Worm (Caenorhabditis elegans) whole organism, young adult: Measurements from ENCODE around the gene C34C12.1.
A peak's percentile ranks its signal among the peaks of the same experiment; 100 is the strongest.

Experiments
- B0035.1 ChIP-seq: sonication (generic microtip); optimal IDR thresholded peaks from 2 replicates; lab custom pipeline; 2016; ENCODE audit warnings: missing genetic modification characterization, mild to moderate bottlenecking, missing compliant biosample characterization, missing genotype, missing genetic modification reagents
- B0336.3 ChIP-seq: fragments of 200-800 bp; sonication (Bioruptor generic); IDR thresholded peaks from 2 replicates; pipeline ENCODE4 v1.3.6; 2022; ENCODE audit warnings: missing genetic modification characterization, missing compliant biosample characterization
- F23B12.7 ChIP-seq: sonication (generic microtip); optimal IDR thresholded peaks from 2 replicates; lab custom pipeline; 2017; ENCODE audit warnings: missing genetic modification characterization, mild to moderate bottlenecking, missing compliant biosample characterization, antibody characterized with exemption, moderate library complexity; ENCODE audit not compliant: insufficient read depth
- F37B4.10 ChIP-seq: fragments of 200-800 bp; sonication (Bioruptor generic); IDR thresholded peaks from 2 replicates; pipeline ENCODE4 v1.3.6; 2022; ENCODE audit warnings: missing genetic modification characterization, missing compliant biosample characterization
- F55B11.4 ChIP-seq: sonication (generic microtip); optimal IDR thresholded peaks from 2 replicates; lab custom pipeline; 2016; ENCODE audit warnings: missing compliant biosample characterization, missing genetic modification characterization, borderline replicate concordance; ENCODE audit not compliant: insufficient read depth
- F57A8.1 ChIP-seq: fragments of 200-800 bp; sonication (Bioruptor generic); optimal IDR thresholded peaks from 2 replicates; lab custom pipeline; 2018; ENCODE audit warnings: mild to moderate bottlenecking, missing genetic modification characterization, moderate library complexity, missing compliant biosample characterization
- Y53G8AR.9 ChIP-seq: fragments of 200-800 bp; sonication (Bioruptor generic); conservative IDR thresholded peaks from 2 replicates; pipeline ENCODE4 v1.3.6; 2022; ENCODE audit warnings: missing genetic modification reagents, missing genetic modification characterization, missing compliant biosample characterization
- Y67H2A.10 ChIP-seq: fragments of 200-800 bp; sonication (Bioruptor generic); conservative IDR thresholded peaks from 2 replicates; pipeline ENCODE4 v1.3.6; 2022; ENCODE audit warnings: missing genetic modification reagents, missing genetic modification characterization, missing compliant biosample characterization
- ama-1 ChIP-seq, 3 experiments: fragments of 150-350 bp in 1 of 3; sonication (generic microtip) in 2 of 3; optimal IDR thresholded peaks; 2 replicates each; lab custom pipeline; 2014 to 2018; ENCODE audit warnings: missing biosample characterization in 2 of 3, missing genetic modification characterization in 2 of 3, missing genetic modification reagents in 2 of 3
- bed-2 ChIP-seq: fragments of 200-800 bp; sonication (Bioruptor generic); IDR thresholded peaks from 2 replicates; pipeline ENCODE4 v1.3.6; 2022; ENCODE audit warnings: missing genetic modification reagents, missing genetic modification characterization, missing compliant biosample characterization
- cebp-1 ChIP-seq, 2 experiments: fragments of 200-800 bp in 1 of 2; sonication (Bioruptor generic) in 1 of 2; sonication (generic microtip) in 1 of 2; IDR thresholded peaks in 1 of 2; optimal IDR thresholded peaks in 1 of 2; 2 replicates each; pipeline versions ENCODE4 v1.3.6 to Lab custom; 2017 to 2022; ENCODE audit warnings: missing compliant biosample characterization in 2 of 2, missing genetic modification characterization in 2 of 2, mild to moderate bottlenecking in 1 of 2, missing genetic modification reagents in 1 of 2, moderate library complexity in 1 of 2
- ceh-27 ChIP-seq: fragments of 200-800 bp; sonication (Bioruptor generic); optimal IDR thresholded peaks from 2 replicates; lab custom pipeline; 2018; ENCODE audit warnings: mild to moderate bottlenecking, missing genetic modification characterization, moderate library complexity, missing compliant biosample characterization
- ekl-4 ChIP-seq: fragments of 200-800 bp; sonication (Bioruptor generic); IDR thresholded peaks from 2 replicates; pipeline ENCODE4 v1.3.6; 2022; ENCODE audit warnings: missing genetic modification reagents, missing genetic modification characterization, missing compliant biosample characterization
- gei-17 ChIP-seq: fragments of 200-800 bp; sonication (Bioruptor generic); optimal IDR thresholded peaks from 2 replicates; lab custom pipeline; 2018; ENCODE audit warnings: mild to moderate bottlenecking, missing genetic modification characterization, missing compliant biosample characterization
- hmg-1.2 ChIP-seq: fragments of 200-800 bp; sonication (Bioruptor generic); IDR thresholded peaks from 2 replicates; pipeline ENCODE4 v1.3.6; 2022; ENCODE audit warnings: missing genetic modification reagents, missing genetic modification characterization, missing compliant biosample characterization
- hrde-1 ChIP-seq: sonication (generic microtip); optimal IDR thresholded peaks from 2 replicates; lab custom pipeline; 2016; ENCODE audit warnings: missing genetic modification characterization, mild to moderate bottlenecking, missing compliant biosample characterization, moderate library complexity, missing genotype, missing genetic modification reagents, borderline replicate concordance
- lin-35 ChIP-seq, 3 experiments: fragments of 150-350 bp in 2 of 3; sonication (generic microtip) in 1 of 3; optimal IDR thresholded peaks; 2 replicates each; lab custom pipeline; 2014 to 2018; ENCODE audit warnings: missing biosample characterization in 3 of 3, missing genetic modification characterization in 3 of 3, missing genetic modification reagents in 3 of 3
- lin-40 ChIP-seq: sonication (generic microtip); optimal IDR thresholded peaks from 2 replicates; lab custom pipeline; 2016; ENCODE audit warnings: missing genetic modification characterization, mild to moderate bottlenecking, missing compliant biosample characterization, missing genotype, missing genetic modification reagents
- madf-10 ChIP-seq: sonication (generic microtip); optimal IDR thresholded peaks from 2 replicates; lab custom pipeline; 2016; ENCODE audit warnings: mild to moderate bottlenecking, missing genetic modification characterization, missing compliant biosample characterization
- madf-8 ChIP-seq: fragments of 200-800 bp; sonication (Bioruptor generic); conservative IDR thresholded peaks from 2 replicates; pipeline ENCODE4 v1.3.6; 2022; ENCODE audit warnings: missing genetic modification reagents, missing genetic modification characterization, missing compliant biosample characterization
- mcd-1 ChIP-seq: fragments of 200-800 bp; sonication (Bioruptor generic); IDR thresholded peaks from 2 replicates; pipeline ENCODE4 v1.3.6; 2022; ENCODE audit warnings: missing genetic modification reagents, missing genetic modification characterization, missing compliant biosample characterization
- nhr-27 ChIP-seq: fragments of 200-800 bp; sonication (Bioruptor generic); optimal IDR thresholded peaks from 2 replicates; lab custom pipeline; 2018; ENCODE audit warnings: mild to moderate bottlenecking, missing genetic modification characterization, moderate library complexity, missing compliant biosample characterization
- rcor-1 ChIP-seq: fragments of 200-800 bp; sonication (Bioruptor generic); IDR thresholded peaks from 2 replicates; pipeline ENCODE4 v1.3.6; 2022; ENCODE audit warnings: missing genetic modification reagents, missing genetic modification characterization, missing compliant biosample characterization
- repo-1 ChIP-seq: sonication (generic microtip); optimal IDR thresholded peaks from 2 replicates; lab custom pipeline; 2017; ENCODE audit warnings: mild to moderate bottlenecking, missing genetic modification characterization, missing compliant biosample characterization
- sea-2 ChIP-seq: fragments of 200-800 bp; sonication (Bioruptor generic); IDR thresholded peaks from 2 replicates; pipeline ENCODE4 v1.3.6; 2022; ENCODE audit warnings: missing genetic modification characterization, missing compliant biosample characterization
- snpc-4 ChIP-seq, 5 experiments: fragments of 150-350 bp in 1 of 5; sonication (generic microtip) in 4 of 5; optimal IDR thresholded peaks; 2 replicates each; lab custom pipeline; 2014 to 2018; ENCODE audit warnings: missing genetic modification characterization in 5 of 5, missing biosample characterization in 3 of 5, antibody characterized with exemption in 2 of 5, mild to moderate bottlenecking in 2 of 5, missing compliant biosample characterization in 2 of 5, missing genotype in 2 of 5, moderate library complexity in 2 of 5, missing genetic modification reagents in 1 of 5
- tbp1 ChIP-seq: fragments of 200-800 bp; sonication (Bioruptor generic); optimal IDR thresholded peaks from 2 replicates; lab custom pipeline; 2018; ENCODE audit warnings: mild to moderate bottlenecking, missing genetic modification characterization, missing compliant biosample characterization
- unc-62 ChIP-seq: fragments of 150-350 bp; optimal IDR thresholded peaks from 2 replicates; lab custom pipeline; 2014; ENCODE audit warnings: missing biosample characterization, missing genetic modification reagents, missing genetic modification characterization
- xnd-1 ChIP-seq: sonication (generic microtip); optimal IDR thresholded peaks from 2 replicates; lab custom pipeline; 2016; ENCODE audit warnings: missing genotype, missing genetic modification reagents, missing genetic modification characterization, missing compliant biosample characterization
- ztf-18 ChIP-seq: sonication (generic microtip); optimal IDR thresholded peaks from 2 replicates; lab custom pipeline; 2016; ENCODE audit warnings: missing genotype, mild to moderate bottlenecking, missing genetic modification characterization, missing compliant biosample characterization
- ztf-26 ChIP-seq: sonication (generic microtip); optimal IDR thresholded peaks from 2 replicates; lab custom pipeline; 2017; ENCODE audit warnings: missing genetic modification characterization, missing compliant biosample characterization
- ztf-28 ChIP-seq: fragments of 200-800 bp; sonication (Bioruptor generic); IDR thresholded peaks from 2 replicates; pipeline ENCODE4 v1.3.6; 2022; ENCODE audit warnings: missing genetic modification reagents, missing genetic modification characterization, missing compliant biosample characterization

The C34C12.1 gene

DNA sequence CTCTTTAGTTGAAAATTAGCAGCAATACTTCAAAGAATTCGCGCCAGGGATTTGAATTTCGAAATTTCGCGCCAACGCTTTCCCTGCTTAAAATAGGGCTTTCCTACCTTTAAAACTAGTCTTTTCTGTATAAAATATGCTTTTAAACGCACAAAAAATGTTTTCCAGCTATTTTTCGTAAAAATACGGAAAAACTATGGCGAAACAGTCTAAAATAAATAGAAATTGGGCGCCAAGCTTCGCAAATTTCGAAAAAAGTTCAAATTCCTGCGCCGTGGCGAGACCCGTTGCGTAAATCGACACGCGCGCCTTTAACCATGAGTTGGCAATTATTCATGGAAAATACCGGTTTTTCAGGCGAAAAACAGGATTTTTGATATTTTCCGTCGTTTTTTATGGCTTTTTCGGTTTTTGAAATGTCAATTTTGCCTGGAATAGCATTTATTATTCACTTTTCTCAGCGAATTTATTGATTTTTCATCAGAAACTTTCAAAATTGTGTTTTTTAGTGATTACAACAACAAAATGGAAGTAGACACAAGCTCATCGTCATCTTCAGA, 49.7 kb upstream of the C34C12.1 start, which contains the start of the genes npp-9 and F59A2.5 (continued):
- peak in 2 of 3 experiments; percentile 43 to 69 for TF ChIP-seq lin-35 (GFP tag; optimal IDR thresholded peaks at IDR 0.05; lab: Kevin White, UChicago)
- TF ChIP-seq hrde-1 (tag; lab: Kevin White, UChicago) = no peak
- peak; percentile 34; the same call in 1 of the 2 replicates for TF ChIP-seq hmg-1.2
- TF ChIP-seq madf-10 (tag; lab: Kevin White, UChicago) = no peak
- TF ChIP-seq Y53G8AR.9 (GFP tag; lab: Robert Waterston, UW) = no peak
- TF ChIP-seq sea-2 (GFP tag; lab: Robert Waterston, UW) = no peak
- TF ChIP-seq Y67H2A.10 (GFP tag; lab: Robert Waterston, UW) = no peak
- no peak for TF ChIP-seq B0035.1 (tag; lab: Kevin White, UChicago)
- peak; percentile 24; the same call in 1 of the 2 replicates for TF ChIP-seq mcd-1 (GFP tag; lab: Robert Waterston, UW)
- TF ChIP-seq snpc-4 (GFP tag; optimal IDR thresholded peaks at IDR 0.05; lab: Kevin White, UChicago) = no peak
- TF ChIP-seq snpc-4 (tag; optimal IDR thresholded peaks at IDR 0.05; lab: Kevin White, UChicago) = peak in 1 of 4 experiments; percentile 3
- no peak for TF ChIP-seq ama-1 (optimal IDR thresholded peaks at IDR 0.05; lab: Kevin White, UChicago)
- TF ChIP-seq ama-1 (GFP tag; optimal IDR thresholded peaks at IDR 0.05; lab: Kevin White, UChicago) = no peak
- TF ChIP-seq ztf-18 (tag; lab: Kevin White, UChicago) = peak; percentile 11
- peak; percentile 14 for TF ChIP-seq F23B12.7 (tag; lab: Kevin White, UChicago)
- TF ChIP-seq tbp1 (GFP tag; lab: Kevin White, UChicago) = peak; percentile 41
- peak; percentile 21; the same call in 1 of the 2 replicates for TF ChIP-seq B0336.3
- peak; percentile 81 for TF ChIP-seq madf-8
- TF ChIP-seq ekl-4 = no peak
- no peak for TF ChIP-seq bed-2 (GFP tag; lab: Robert Waterston, UW)
- TF ChIP-seq ztf-26 (tag; lab: Kevin White, UChicago) = no peak
- TF ChIP-seq xnd-1 (tag; lab: Kevin White, UChicago) = peak; percentile 86
- TF ChIP-seq rcor-1 (GFP tag; lab: Robert Waterston, UW) = no peak
- no peak for TF ChIP-seq F37B4.10 (GFP tag; lab: Robert Waterston, UW)

DNA sequence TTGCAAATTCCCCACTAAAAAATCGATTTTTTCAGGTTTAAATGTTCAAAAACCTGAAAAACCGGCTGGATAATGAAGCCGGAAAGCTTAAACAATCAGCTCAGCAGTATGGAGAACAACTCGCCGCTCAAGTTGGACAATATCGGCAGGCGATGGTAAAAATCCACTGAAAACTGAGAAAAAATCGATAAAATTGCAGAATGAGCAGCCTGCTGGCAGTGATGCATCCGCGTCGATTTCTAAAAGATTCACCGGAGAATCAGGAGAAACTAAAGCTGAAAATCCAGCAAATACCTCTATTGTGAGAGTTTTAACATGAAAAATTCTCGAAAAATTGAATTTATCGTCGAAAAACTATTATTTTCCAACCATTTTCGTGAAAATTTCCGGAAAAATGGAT, 48.6 kb upstream of the C34C12.1 start, which contains the start of gene golg-4:
Gene golg-4 (plus strand): TSS at position 34 of the 400 bp plus-strand sequence.
- TF ChIP-seq repo-1 (tag; lab: Kevin White, UChicago) = peak; percentile 14
- no peak for TF ChIP-seq ceh-27
- TF ChIP-seq lin-40 (tag; lab: Kevin White, UChicago) = no peak

DNA sequence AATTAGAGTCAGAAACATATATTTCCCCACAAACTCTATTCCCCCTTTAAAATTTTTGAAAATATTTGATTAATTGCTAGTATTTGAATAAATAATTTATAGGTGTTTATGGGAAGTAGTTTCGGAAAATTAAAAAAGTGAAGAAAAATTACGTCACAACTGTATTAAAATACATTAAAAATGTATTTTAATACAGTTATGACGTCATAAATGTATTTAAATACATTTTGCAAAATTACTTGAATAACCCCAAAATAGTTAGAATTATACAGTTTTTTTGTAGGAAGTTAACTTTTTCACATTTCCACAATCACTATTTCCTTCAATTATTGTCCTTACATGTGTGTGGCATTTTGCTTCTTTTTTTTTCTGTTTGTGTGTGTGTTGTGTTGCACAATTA, 40.7 kb upstream of the C34C12.1 start:
- TF ChIP-seq F55B11.4 (tag; lab: Kevin White, UChicago) (no peak), ztf-28 (GFP tag; lab: Robert Waterston, UW) (no peak), cebp-1 (GFP tag; IDR thresholded peaks at IDR 0.05; lab: Robert Waterston, UW) (no peak), cebp-1 (tag; optimal IDR thresholded peaks at IDR 0.05; lab: Kevin White, UChicago) (no peak), F57A8.1 (GFP tag; lab: Kevin White, UChicago) (no peak), nhr-27 (tag; lab: Kevin White, UChicago) (no peak), gei-17 (no peak), unc-62 (no peak)
